Worm (Caenorhabditis elegans): ENCODE results near the gene fbxb-88.

- TF ChIP-seq dao-5 (tag; optimal IDR thresholded peaks at IDR 0.05), result no peak
- TF ChIP-seq him-1 (tag; optimal IDR thresholded peaks at IDR 0.05), result no peak
- no peak for TF ChIP-seq W03F9.2 (tag; optimal IDR thresholded peaks at IDR 0.05)
Measured at ce11 chrII:4776933-4777332, 50.8 kb downstream of the fbxb-88 start, which contains the start of gene F26G1.11.
